Worm (Caenorhabditis elegans) whole organism, L2 larva: Measurements from ENCODE around the gene F37B4.10.

Experiments used
- blmp-1 ChIP-seq: sonication (generic microtip); optimal IDR thresholded peaks from 2 replicates; lab custom pipeline; 2017; ENCODE audit warnings: missing genetic modification characterization, mild to moderate bottlenecking, missing compliant biosample characterization, antibody characterized with exemption, moderate library complexity; ENCODE audit not compliant: insufficient read depth
- ceh-82 ChIP-seq: fragments of 150-350 bp; optimal IDR thresholded peaks from 2 replicates; lab custom pipeline; 2014; ENCODE audit warnings: missing biosample characterization, missing genetic modification characterization
- egl-27 ChIP-seq: sonication (generic microtip); optimal IDR thresholded peaks from 3 replicates; lab custom pipeline; 2017; ENCODE audit warnings: missing biosample characterization, missing genetic modification reagents, missing genetic modification characterization
- elt-1 ChIP-seq: fragments of 150-350 bp; optimal IDR thresholded peaks from 2 replicates; lab custom pipeline; 2014; ENCODE audit warnings: missing biosample characterization, missing genetic modification characterization
- nhr-10 ChIP-seq: sonication (generic microtip); optimal IDR thresholded peaks from 2 replicates; lab custom pipeline; 2017; ENCODE audit warnings: missing biosample characterization, missing genetic modification characterization
- snpc-4 ChIP-seq: fragments of 150-350 bp; optimal IDR thresholded peaks from 2 replicates; lab custom pipeline; 2014; ENCODE audit warnings: missing biosample characterization, missing genetic modification characterization
- ztf-11 ChIP-seq: sonication (generic microtip); optimal IDR thresholded peaks from 2 replicates; lab custom pipeline; 2017; ENCODE audit warnings: missing biosample characterization, missing genetic modification characterization

DNA sequence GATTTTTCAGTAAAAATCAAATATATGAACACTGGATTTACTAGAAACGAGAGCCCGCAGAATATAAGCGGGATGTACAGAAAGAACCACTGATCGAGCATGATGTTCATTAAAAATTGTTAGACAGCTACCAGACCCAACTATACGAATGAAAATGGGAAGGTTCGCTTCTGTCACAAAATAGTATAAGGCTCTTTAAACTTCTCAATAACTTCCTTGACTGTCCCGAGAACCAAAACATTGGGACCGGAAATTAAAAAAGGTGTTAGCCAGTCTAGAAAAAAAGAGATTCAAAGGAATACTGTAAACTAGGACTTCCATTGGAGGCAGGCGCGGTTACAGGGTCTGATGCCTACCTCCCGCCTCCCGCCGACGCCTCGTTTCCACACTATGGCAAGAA is 19.6 kb downstream of the F37B4.10 start, which contains the start of gene srj-55:
- TF ChIP-seq egl-27: no peak
- TF ChIP-seq ceh-82 (tag; lab: Kevin White, UChicago): no peak
- TF ChIP-seq ztf-11 (tag; lab: Kevin White, UChicago): no peak
- TF ChIP-seq elt-1 (tag; lab: Kevin White, UChicago): no peak
- no peak for TF ChIP-seq nhr-10 (tag; lab: Kevin White, UChicago)
- TF ChIP-seq blmp-1: no peak
- TF ChIP-seq snpc-4 (tag; lab: Kevin White, UChicago): no peak
